Worm (Caenorhabditis elegans): ENCODE measurements around the gene F59E12.3.

DNA sequence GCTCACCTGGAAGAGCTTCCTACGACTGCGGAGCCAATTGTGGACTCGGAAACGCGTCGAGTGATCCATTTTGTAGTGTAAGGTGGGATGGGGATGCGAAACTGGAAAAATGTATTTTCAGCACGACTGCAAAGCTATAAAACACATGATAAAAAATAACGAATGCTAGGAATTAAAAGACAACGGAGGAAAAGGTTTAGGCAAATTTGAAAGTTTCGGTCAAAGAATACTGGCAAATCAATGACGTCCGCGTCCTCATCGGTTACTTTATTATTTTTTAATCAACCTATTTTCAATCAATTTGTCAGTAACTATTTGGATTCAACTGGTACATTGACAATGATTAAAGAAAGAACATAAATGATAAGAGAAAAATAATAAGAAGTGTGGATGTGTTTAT, 30.4 kb upstream of the F59E12.3 start, which contains the start of gene C17G10.7:
- TF ChIP-seq W03F9.2 (tag; optimal IDR thresholded peaks at IDR 0.05) (no peak), dao-5 (tag; optimal IDR thresholded peaks at IDR 0.05) (no peak), him-1 (tag; optimal IDR thresholded peaks at IDR 0.05) (no peak)

Measured in whole organism, L4/young adult.